Worm (Caenorhabditis elegans) whole organism, young adult: ENCODE data around the gene sec-15.

Experiments
- B0035.1 ChIP-seq: sonication (generic microtip); optimal IDR thresholded peaks from 2 replicates; lab custom pipeline; 2016; ENCODE audit warnings: missing genetic modification characterization, mild to moderate bottlenecking, missing compliant biosample characterization, missing genotype, missing genetic modification reagents
- F49E8.2 ChIP-seq: sonication (generic microtip); optimal IDR thresholded peaks from 3 replicates; lab custom pipeline; 2017; ENCODE audit warnings: missing genetic modification characterization, mild to moderate bottlenecking, missing compliant biosample characterization, antibody characterized with exemption, moderate library complexity; ENCODE audit not compliant: insufficient read depth
- K12H6.12 ChIP-seq: fragments of 200-800 bp; sonication (Bioruptor generic); optimal IDR thresholded peaks from 2 replicates; lab custom pipeline; 2018; ENCODE audit warnings: mild to moderate bottlenecking, missing genetic modification characterization, missing compliant biosample characterization
- Y53F4B.3 ChIP-seq: fragments of 200-800 bp; sonication (Bioruptor generic); IDR thresholded peaks from 2 replicates; pipeline ENCODE4 v1.3.6; 2022; ENCODE audit warnings: missing genetic modification reagents, missing genetic modification characterization, missing compliant biosample characterization
- Y79H2A.3 ChIP-seq: fragments of 200-800 bp; sonication (Bioruptor generic); conservative IDR thresholded peaks from 2 replicates; pipeline ENCODE4 v1.3.6; 2022; ENCODE audit warnings: missing genetic modification reagents, missing genetic modification characterization, missing compliant biosample characterization
- Y95B8A.8 ChIP-seq: fragments of 200-800 bp; sonication (Bioruptor generic); IDR thresholded peaks from 2 replicates; pipeline ENCODE4 v1.3.6; 2022; ENCODE audit warnings: missing genetic modification reagents, missing genetic modification characterization, missing compliant biosample characterization
- ZK185.1 ChIP-seq: sonication (generic microtip); optimal IDR thresholded peaks from 2 replicates; lab custom pipeline; 2016; ENCODE audit warnings: mild to moderate bottlenecking, missing genetic modification characterization, missing compliant biosample characterization; ENCODE audit not compliant: poor library complexity, severe bottlenecking
- aptf-2 ChIP-seq: fragments of 200-800 bp; sonication (Bioruptor generic); conservative IDR thresholded peaks from 2 replicates; pipeline ENCODE4 v1.3.6; 2022; ENCODE audit warnings: missing genetic modification reagents, missing genetic modification characterization, missing compliant biosample characterization
- aptf-3 ChIP-seq: fragments of 200-800 bp; sonication (Bioruptor generic); IDR thresholded peaks from 2 replicates; pipeline ENCODE4 v1.3.6; 2022; ENCODE audit warnings: missing genetic modification characterization, missing compliant biosample characterization
- atf-7 ChIP-seq: sonication (generic microtip); optimal IDR thresholded peaks from 2 replicates; lab custom pipeline; 2017; ENCODE audit warnings: mild to moderate bottlenecking, missing genetic modification characterization, missing compliant biosample characterization
- bed-2 ChIP-seq: fragments of 200-800 bp; sonication (Bioruptor generic); IDR thresholded peaks from 2 replicates; pipeline ENCODE4 v1.3.6; 2022; ENCODE audit warnings: missing genetic modification reagents, missing genetic modification characterization, missing compliant biosample characterization
- ceh-27 ChIP-seq: fragments of 200-800 bp; sonication (Bioruptor generic); optimal IDR thresholded peaks from 2 replicates; lab custom pipeline; 2018; ENCODE audit warnings: mild to moderate bottlenecking, missing genetic modification characterization, moderate library complexity, missing compliant biosample characterization
- dox-1 ChIP-seq: fragments of 200-800 bp; sonication (Bioruptor generic); IDR thresholded peaks from 2 replicates; pipeline ENCODE4 v1.3.6; 2022; ENCODE audit warnings: missing genetic modification reagents, missing genetic modification characterization, missing compliant biosample characterization
- egl-44 ChIP-seq: fragments of 200-800 bp; sonication (Bioruptor generic); IDR thresholded peaks from 2 replicates; pipeline ENCODE4 v1.3.6; 2022; ENCODE audit warnings: missing genetic modification reagents, missing genetic modification characterization, missing compliant biosample characterization
- hlh-12 ChIP-seq: sonication (generic microtip); optimal IDR thresholded peaks from 2 replicates; lab custom pipeline; 2016; ENCODE audit warnings: missing genetic modification characterization, missing compliant biosample characterization
- nfya-1 ChIP-seq: sonication (generic microtip); optimal IDR thresholded peaks from 2 replicates; lab custom pipeline; 2017; ENCODE audit warnings: antibody characterized with exemption, missing compliant biosample characterization, missing genetic modification characterization, borderline replicate concordance; ENCODE audit not compliant: insufficient read depth
- nfyb-1 ChIP-seq: fragments of 200-800 bp; sonication (Bioruptor generic); IDR thresholded peaks from 2 replicates; pipeline ENCODE4 v1.3.6; 2022; ENCODE audit warnings: missing genetic modification reagents, missing genetic modification characterization, missing compliant biosample characterization
- nhr-179 ChIP-seq: sonication (generic microtip); optimal IDR thresholded peaks from 2 replicates; lab custom pipeline; 2016; ENCODE audit warnings: mild to moderate bottlenecking, missing genetic modification characterization, missing compliant biosample characterization
- repo-1 ChIP-seq: sonication (generic microtip); optimal IDR thresholded peaks from 2 replicates; lab custom pipeline; 2017; ENCODE audit warnings: mild to moderate bottlenecking, missing genetic modification characterization, missing compliant biosample characterization
- sdz-38 ChIP-seq: sonication (generic microtip); optimal IDR thresholded peaks from 2 replicates; lab custom pipeline; 2016; ENCODE audit warnings: missing genotype, missing genetic modification characterization, missing compliant biosample characterization
- snpc-3.4 ChIP-seq: sonication (generic microtip); optimal IDR thresholded peaks from 2 replicates; lab custom pipeline; 2017; ENCODE audit warnings: missing genetic modification characterization, mild to moderate bottlenecking, missing compliant biosample characterization, antibody characterized with exemption, moderate library complexity, missing genotype, missing genetic modification reagents
- somi-1 ChIP-seq: fragments of 200-800 bp; sonication (Bioruptor generic); optimal IDR thresholded peaks from 2 replicates; lab custom pipeline; 2018; ENCODE audit warnings: mild to moderate bottlenecking, missing genetic modification characterization, missing compliant biosample characterization
- tbp1 ChIP-seq: fragments of 200-800 bp; sonication (Bioruptor generic); optimal IDR thresholded peaks from 2 replicates; lab custom pipeline; 2018; ENCODE audit warnings: mild to moderate bottlenecking, missing genetic modification characterization, missing compliant biosample characterization
- tbx-9 ChIP-seq: sonication (generic microtip); optimal IDR thresholded peaks from 2 replicates; lab custom pipeline; 2016; ENCODE audit warnings: borderline replicate concordance, missing genetic modification characterization, inconsistent platforms, missing compliant biosample characterization
- ztf-18 ChIP-seq: sonication (generic microtip); optimal IDR thresholded peaks from 2 replicates; lab custom pipeline; 2016; ENCODE audit warnings: missing genotype, mild to moderate bottlenecking, missing genetic modification characterization, missing compliant biosample characterization

sec-15 gene

ce11 chrX:8786687-8787086, 48.8 kb downstream of the sec-15 start:
- TF ChIP-seq ceh-27 (no peak), atf-7 (no peak), bed-2 (GFP tag; lab: Robert Waterston, UW) (no peak), Y79H2A.3 (GFP tag; lab: Robert Waterston, UW) (no peak), nfya-1 (tag; lab: Kevin White, UChicago) (no peak), aptf-2 (GFP tag; lab: Robert Waterston, UW) (no peak), ZK185.1 (tag; lab: Kevin White, UChicago) (no peak), egl-44 (GFP tag; lab: Robert Waterston, UW) (no peak), sdz-38 (tag; lab: Kevin White, UChicago) (no peak), B0035.1 (tag; lab: Kevin White, UChicago) (no peak), snpc-3.4 (tag; lab: Kevin White, UChicago) (no peak), nhr-179 (no peak), hlh-12 (tag; lab: Kevin White, UChicago) (no peak), repo-1 (tag; lab: Kevin White, UChicago) (no peak), nfyb-1 (no peak), tbx-9 (no peak), F49E8.2 (tag; lab: Kevin White, UChicago) (no peak), Y53F4B.3 (no peak)

- TF ChIP-seq dox-1 (GFP tag; lab: Robert Waterston, UW) (no peak), somi-1 (GFP tag; lab: Kevin White, UChicago) (no peak), K12H6.12 (no peak), Y95B8A.8 (GFP tag; lab: Robert Waterston, UW) (no peak), repo-1 (tag; lab: Kevin White, UChicago) (no peak), ztf-18 (tag; lab: Kevin White, UChicago) (no peak), aptf-3 (no peak), tbp1 (GFP tag; lab: Kevin White, UChicago) (no peak)
Measured at ce11 chrX:8784234-8784633, 51.3 kb downstream of the sec-15 start, which contains the start of gene ZK721.3. Gene ZK721.3, plus strand, starts transcription at chrX:8784534.
